Fruit fly (Drosophila melanogaster) Kc167 (cell line): ENCODE data around the gene CG13996.

Source experiments
- Myc ChIP-seq: fragments of >200 bp; optimal IDR thresholded peaks from 2 replicates; lab custom pipeline; 2017; ENCODE audit warnings: missing external identifiers
- Sin3A ChIP-seq: fragments of >200 bp; optimal IDR thresholded peaks from 2 replicates; lab custom pipeline; 2018; ENCODE audit warnings: missing external identifiers
- h ChIP-seq: fragments of >200 bp; optimal IDR thresholded peaks from 3 replicates; lab custom pipeline; 2018; ENCODE audit warnings: missing external identifiers
- insv ChIP-seq: fragments of >200 bp; optimal IDR thresholded peaks from 3 replicates; lab custom pipeline; 2018; ENCODE audit warnings: missing external identifiers
- psq ChIP-seq: fragments of >200 bp; optimal IDR thresholded peaks from 2 replicates; lab custom pipeline; 2017; ENCODE audit warnings: missing external identifiers
- ttk ChIP-seq: sonication (Bioruptor generic); optimal IDR thresholded peaks from 2 replicates; lab custom pipeline; 2017; ENCODE audit warnings: missing external identifiers

CG13996 gene

dm6 chr2L:6051212-6051621 is 30.6 kb downstream of the CG13996 start:
- TF ChIP-seq Sin3A (lab: Kevin White, UChicago) (no peak), h (no peak), Myc (lab: Kevin White, UChicago) (no peak)

- TF ChIP-seq Sin3A (lab: Kevin White, UChicago) (no peak), psq (lab: Kevin White, UChicago) (no peak), ttk (lab: Kevin White, UChicago) (no peak), h (no peak), insv (no peak), Myc (lab: Kevin White, UChicago) (no peak)
These were observed 33.3 kb downstream of the CG13996 start, which contains the start of gene CG13995 for dm6 chr2L:6053874-6054469. CG13995 (plus strand) TSS chr2L:6054302.

dm6 chr2L:6060210-6060609 is 39.6 kb downstream of the CG13996 start, which contains the start of gene CG34180:
CG34180 (plus strand) TSS chr2L:6060510.
- TF ChIP-seq ttk (lab: Kevin White, UChicago) (no peak), Myc (lab: Kevin White, UChicago) (no peak), psq (lab: Kevin White, UChicago) (no peak), insv (no peak), h (no peak), Sin3A (lab: Kevin White, UChicago) (no peak)

dm6 chr2L:6062382-6063082 is 41.9 kb downstream of the CG13996 start, which contains the start of the genes ND-51 and CG13994:
ND-51 (minus strand) TSS chr2L:6062757.
CG13994 (plus strand) TSS chr2L:6062989.
- TF ChIP-seq Myc (lab: Kevin White, UChicago), result no peak
- no peak for TF ChIP-seq ttk (lab: Kevin White, UChicago)
- no peak for TF ChIP-seq insv
- no peak for TF ChIP-seq Sin3A (lab: Kevin White, UChicago)
- no peak for TF ChIP-seq psq (lab: Kevin White, UChicago)
- no peak for TF ChIP-seq h

- no peak for TF ChIP-seq psq (lab: Kevin White, UChicago)
- TF ChIP-seq ttk (lab: Kevin White, UChicago), result no peak
- no peak for TF ChIP-seq Sin3A (lab: Kevin White, UChicago)
- no peak for TF ChIP-seq h
- TF ChIP-seq insv, result no peak
- no peak for TF ChIP-seq Myc (lab: Kevin White, UChicago)
These were observed 45.2 kb downstream of the CG13996 start, which contains the start of the genes Fbw5 and CG9147 for dm6 chr2L:6065823-6066222. Fbw5 (minus strand) TSS chr2L:6065953. CG9147 (plus strand) TSS chr2L:6065997.

dm6 chr2L:6068544-6069251 is 48.1 kb downstream of the CG13996 start, which contains the start of the genes CG9150 and Pfdn1:
CG9150 (minus strand) TSS chr2L:6068594.
Pfdn1 (plus strand) TSS chr2L:6069079.
- TF ChIP-seq ttk (lab: Kevin White, UChicago) (no peak), psq (lab: Kevin White, UChicago) (no peak), Myc (lab: Kevin White, UChicago) (no peak), h (no peak)

- no peak for TF ChIP-seq Myc (lab: Kevin White, UChicago)
- no peak for TF ChIP-seq Sin3A (lab: Kevin White, UChicago)
- TF ChIP-seq ttk (lab: Kevin White, UChicago), result no peak
- TF ChIP-seq psq (lab: Kevin White, UChicago), result no peak
- TF ChIP-seq insv, result no peak
- TF ChIP-seq h, result no peak
These were observed 50.1 kb downstream of the CG13996 start, which contains the start of the genes CG9154 and Kr-h2 for dm6 chr2L:6070656-6071231. CG9154 (minus strand) TSS chr2L:6070686. Kr-h2 (plus strand) TSS chr2L:6070990.
